Worm (Caenorhabditis elegans) whole organism, young adult: ENCODE measurements around the gene Y37D8A.4.

Experiments
- Y79H2A.3 ChIP-seq: fragments of 200-800 bp; sonication (Bioruptor generic); conservative IDR thresholded peaks from 2 replicates; pipeline ENCODE4 v1.3.6; 2022; ENCODE audit warnings: missing genetic modification reagents, missing genetic modification characterization, missing compliant biosample characterization
- ceh-40 ChIP-seq: fragments of 200-800 bp; sonication (Bioruptor generic); IDR thresholded peaks from 2 replicates; pipeline ENCODE4 v1.3.6; 2022; ENCODE audit warnings: missing genetic modification characterization, missing compliant biosample characterization
- hlh-12 ChIP-seq: sonication (generic microtip); optimal IDR thresholded peaks from 2 replicates; lab custom pipeline; 2016; ENCODE audit warnings: missing genetic modification characterization, missing compliant biosample characterization
- pha-4 ChIP-seq: fragments of 150-350 bp; sonication (generic microtip); optimal IDR thresholded peaks from 2 replicates; lab custom pipeline; 2014; ENCODE audit warnings: missing biosample characterization, missing genetic modification reagents, missing genetic modification characterization
- repo-1 ChIP-seq: sonication (generic microtip); optimal IDR thresholded peaks from 2 replicates; lab custom pipeline; 2017; ENCODE audit warnings: mild to moderate bottlenecking, missing genetic modification characterization, missing compliant biosample characterization
- snpc-4 ChIP-seq, 5 experiments: fragments of 150-350 bp in 1 of 5; sonication (generic microtip) in 4 of 5; optimal IDR thresholded peaks; 2 replicates each; lab custom pipeline; 2014 to 2018; ENCODE audit warnings: missing genetic modification characterization in 5 of 5, missing biosample characterization in 3 of 5, antibody characterized with exemption in 2 of 5, mild to moderate bottlenecking in 2 of 5, missing compliant biosample characterization in 2 of 5, missing genotype in 2 of 5, moderate library complexity in 2 of 5, missing genetic modification reagents in 1 of 5
- tbx-9 ChIP-seq: sonication (generic microtip); optimal IDR thresholded peaks from 2 replicates; lab custom pipeline; 2016; ENCODE audit warnings: borderline replicate concordance, missing genetic modification characterization, inconsistent platforms, missing compliant biosample characterization
- unc-62 ChIP-seq: fragments of 150-350 bp; optimal IDR thresholded peaks from 2 replicates; lab custom pipeline; 2014; ENCODE audit warnings: missing biosample characterization, missing genetic modification reagents, missing genetic modification characterization
- ztf-22 ChIP-seq: fragments of 200-800 bp; sonication (Bioruptor generic); optimal IDR thresholded peaks from 2 replicates; lab custom pipeline; 2018; ENCODE audit warnings: mild to moderate bottlenecking, missing genetic modification characterization, moderate library complexity, missing compliant biosample characterization
- ztf-28 ChIP-seq: fragments of 200-800 bp; sonication (Bioruptor generic); IDR thresholded peaks from 2 replicates; pipeline ENCODE4 v1.3.6; 2022; ENCODE audit warnings: missing genetic modification reagents, missing genetic modification characterization, missing compliant biosample characterization

DNA sequence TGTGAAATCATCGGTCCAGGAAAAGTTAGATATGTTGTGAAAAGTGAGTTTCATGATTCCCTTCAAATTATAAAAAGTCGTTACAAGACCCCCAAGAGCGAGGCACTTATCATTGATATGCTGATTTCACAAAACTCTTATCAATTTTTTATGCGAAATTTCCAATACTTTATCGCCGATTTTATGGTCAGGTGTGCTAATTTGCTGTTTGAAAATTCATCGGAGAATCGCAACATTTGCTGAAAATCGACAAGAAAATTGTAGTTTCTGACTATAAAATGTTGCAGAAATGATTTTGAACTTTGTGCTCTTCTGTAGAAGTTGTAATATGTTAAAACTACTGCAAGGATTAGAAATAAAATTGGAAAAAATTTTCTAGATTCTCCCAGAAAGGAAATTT lies 7.1 kb downstream of the Y37D8A.4 start:
- TF ChIP-seq tbx-9 (no peak), snpc-4 (GFP tag; optimal IDR thresholded peaks at IDR 0.05; lab: Kevin White, UChicago) (no peak), snpc-4 (tag; optimal IDR thresholded peaks at IDR 0.05; lab: Kevin White, UChicago) (no peak), hlh-12 (no peak), ztf-22 (GFP tag; lab: Kevin White, UChicago) (no peak), repo-1 (tag; lab: Kevin White, UChicago) (no peak), unc-62 (GFP tag; lab: Kevin White, UChicago) (no peak), Y79H2A.3 (GFP tag; lab: Robert Waterston, UW) (no peak), ceh-40 (GFP tag; lab: Robert Waterston, UW) (no peak), ztf-28 (GFP tag; lab: Robert Waterston, UW) (no peak), pha-4 (tag; lab: Kevin White, UChicago) (no peak)
